Fruit fly (Drosophila melanogaster) whole organism, prepupa: ENCODE data around the gene RpL37-1.

ENCODE experiments used
- CG10669 ChIP-seq: fragments of 200-800 bp; sonication (Bioruptor generic); optimal IDR thresholded peaks from 3 replicates; lab custom pipeline; 2018; ENCODE audit warnings: missing biosample characterization, mild to moderate bottlenecking, missing genetic modification characterization, moderate library complexity
- CG11294 ChIP-seq: fragments of 200-800 bp; sonication (Bioruptor generic); IDR thresholded peaks from 2 replicates; pipeline ENCODE4 v1.3.6; 2022; ENCODE audit warnings: missing biosample characterization, missing genetic modification characterization
- CG15336 ChIP-seq: fragments of 200-800 bp; sonication (Bioruptor generic); IDR thresholded peaks from 2 replicates; pipeline ENCODE4 v1.3.6; 2022; ENCODE audit warnings: missing biosample characterization, missing genetic modification characterization
- CG6276 ChIP-seq: fragments of 200-800 bp; sonication (Bioruptor generic); optimal IDR thresholded peaks from 2 replicates; lab custom pipeline; 2017; ENCODE audit warnings: missing biosample characterization, mild to moderate bottlenecking, missing genetic modification characterization
- CG7368 ChIP-seq: fragments of 200-800 bp; sonication (Bioruptor generic); optimal IDR thresholded peaks from 3 replicates; lab custom pipeline; 2016; ENCODE audit warnings: missing biosample characterization, missing genetic modification characterization
- CG8319 ChIP-seq: fragments of 200-800 bp; sonication (Bioruptor generic); optimal IDR thresholded peaks from 3 replicates; lab custom pipeline; 2016; ENCODE audit warnings: missing biosample characterization, missing genetic modification characterization
- CG8632 ChIP-seq: fragments of 200-800 bp; sonication (Bioruptor generic); optimal IDR thresholded peaks from 3 replicates; lab custom pipeline; 2016; ENCODE audit warnings: missing biosample characterization, missing genetic modification characterization
- Hr38 ChIP-seq: sonication (Bioruptor generic); optimal IDR thresholded peaks from 2 replicates; lab custom pipeline; 2016; ENCODE audit warnings: missing biosample characterization, missing genetic modification characterization
- Hr4 ChIP-seq: fragments of 200-800 bp; sonication (Bioruptor generic); optimal IDR thresholded peaks from 3 replicates; lab custom pipeline; 2016; ENCODE audit warnings: missing biosample characterization, missing genetic modification characterization
- Smox ChIP-seq: fragments of 200-800 bp; sonication (Bioruptor generic); optimal IDR thresholded peaks from 3 replicates; lab custom pipeline; 2016; ENCODE audit warnings: missing biosample characterization, missing genetic modification characterization
- topi ChIP-seq: fragments of 200-800 bp; sonication (Bioruptor generic); optimal IDR thresholded peaks from 3 replicates; lab custom pipeline; 2016; ENCODE audit warnings: missing biosample characterization, missing genetic modification characterization

DNA sequence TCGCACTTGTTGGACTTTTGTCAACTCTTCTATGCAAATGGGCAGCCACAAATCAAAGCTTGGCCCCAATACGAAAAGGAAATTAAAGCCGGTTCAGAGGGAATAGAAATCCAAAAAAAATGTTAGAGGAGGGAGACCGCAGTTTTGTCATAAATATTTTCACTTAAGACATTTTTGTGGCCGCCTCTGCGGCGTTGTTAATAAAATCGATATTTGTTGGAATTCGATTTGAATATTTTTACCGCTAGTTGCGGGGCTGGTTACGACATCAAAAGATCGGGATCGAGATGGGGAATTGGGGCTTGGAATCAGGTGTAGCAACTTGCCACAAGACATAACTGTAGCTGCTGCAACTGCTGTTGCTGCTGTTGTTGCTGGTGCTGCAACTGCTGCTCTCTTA, 18.1 kb upstream of the RpL37-1 start:
- TF ChIP-seq Smox (GFP tag; lab: Kevin White, UChicago) (no peak), CG8319 (GFP tag; lab: Kevin White, UChicago) (no peak), CG7368 (GFP tag; lab: Kevin White, UChicago) (no peak), CG8632 (no peak), topi (no peak), CG15336 (no peak), CG6276 (no peak), CG11294 (GFP tag; lab: Robert Waterston, UW) (no peak), CG10669 (no peak), Hr38 (no peak), Hr4 (no peak)
